Worm (Caenorhabditis elegans): ENCODE results near the gene nhr-18.

DNA sequence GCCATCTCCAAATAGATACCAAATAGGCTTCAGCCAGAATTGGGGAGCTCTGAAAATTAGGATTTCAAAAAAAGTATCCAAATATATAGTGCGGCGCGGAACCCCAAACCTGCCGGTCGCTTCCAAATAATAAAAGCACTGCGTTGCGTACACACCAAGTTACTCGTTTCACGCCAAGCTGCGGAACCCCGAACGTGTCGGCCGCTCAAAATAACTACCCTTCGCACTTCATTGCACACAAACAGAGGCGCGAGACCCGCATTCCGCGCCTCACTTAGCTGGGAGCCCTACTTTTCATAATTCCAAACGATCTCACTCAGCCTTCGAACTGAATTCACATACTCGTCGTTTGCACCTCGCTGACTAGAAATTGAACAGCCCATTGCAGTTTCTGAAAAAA is 27.4 kb upstream of the nhr-18 start:
- TF ChIP-seq W03F9.2 (tag; optimal IDR thresholded peaks at IDR 0.05) (no peak), dao-5 (tag; optimal IDR thresholded peaks at IDR 0.05) (no peak)
